Worm (Caenorhabditis elegans) whole organism, young adult: ENCODE results near the gene F44E5.17.

Experiments used
- athp-1 ChIP-seq: sonication (generic microtip); optimal IDR thresholded peaks from 2 replicates; lab custom pipeline; 2017; ENCODE audit warnings: mild to moderate bottlenecking, missing genetic modification characterization, missing compliant biosample characterization
- lin-54 ChIP-seq: fragments of 200-800 bp; sonication (Bioruptor generic); optimal IDR thresholded peaks from 2 replicates; lab custom pipeline; 2018; ENCODE audit warnings: mild to moderate bottlenecking, missing genetic modification characterization, missing compliant biosample characterization
- unc-130 ChIP-seq: sonication (generic microtip); optimal IDR thresholded peaks from 2 replicates; lab custom pipeline; 2016; ENCODE audit warnings: missing genetic modification reagents, missing genetic modification characterization, missing compliant biosample characterization

DNA sequence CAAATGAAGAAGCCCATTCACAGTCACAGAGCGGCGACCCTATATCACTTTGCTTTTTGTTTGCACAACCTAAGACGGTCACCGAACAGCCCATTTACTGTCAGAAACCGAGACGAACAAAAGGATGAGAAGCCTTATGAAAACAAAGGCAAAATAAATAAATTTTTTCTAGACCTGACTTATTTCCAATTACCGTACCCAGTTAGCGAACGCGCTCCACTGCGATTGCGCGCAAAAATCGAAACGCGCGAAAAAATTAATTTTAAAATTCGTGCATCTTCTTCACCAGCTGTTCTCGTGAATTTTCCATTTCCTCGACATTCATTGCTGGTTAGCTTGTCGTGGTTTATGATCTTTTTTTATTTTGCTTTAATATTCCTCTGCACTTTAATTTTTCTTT, 34.1 kb upstream of the F44E5.17 start, which contains the start of gene F43G6.16:
- TF ChIP-seq lin-54 (GFP tag; lab: Kevin White, UChicago) (peak; percentile 95), athp-1 (tag; lab: Kevin White, UChicago) (peak; percentile 51), unc-130 (peak; percentile 91)
